Worm (Caenorhabditis elegans) whole organism, L2 larva: ENCODE measurements around the gene R07B1.11.

ENCODE experiments used
- C34F6.9 ChIP-seq: fragments of 150-350 bp; optimal IDR thresholded peaks from 2 replicates; lab custom pipeline; 2014; ENCODE audit warnings: missing biosample characterization, missing genetic modification characterization
- ceh-82 ChIP-seq: fragments of 150-350 bp; optimal IDR thresholded peaks from 2 replicates; lab custom pipeline; 2014; ENCODE audit warnings: missing biosample characterization, missing genetic modification characterization
- lsy-2 ChIP-seq, 2 experiments: fragments of 150-350 bp in 1 of 2; sonication (generic microtip) in 1 of 2; optimal IDR thresholded peaks; 2 replicates each; lab custom pipeline; 2014 to 2017; ENCODE audit warnings: missing biosample characterization in 2 of 2, missing genetic modification characterization in 2 of 2

- TF ChIP-seq lsy-2 (tag; optimal IDR thresholded peaks at IDR 0.05; lab: Kevin White, UChicago) (no peak), C34F6.9 (tag; lab: Kevin White, UChicago) (no peak), ceh-82 (tag; lab: Kevin White, UChicago) (no peak)
These were observed 9.6 kb downstream of the R07B1.11 start, which contains the start of gene R07B1.6 for ce11 chrX:9866355-9866754.
